Fruit fly (Drosophila melanogaster): ENCODE results near the gene CG6996.

CG6996 gene

dm6 chr3L:20185886-20186285 is 21.4 kb upstream of the CG6996 start:
- TF ChIP-seq tj (GFP tag; optimal IDR thresholded peaks at IDR 0.05) = no peak
- TF ChIP-seq kay (GFP tag; ENCODE audit: borderline replicate concordance) = peak; percentile 97
- peak; percentile 98 for TF ChIP-seq cic (GFP tag; optimal IDR thresholded peaks at IDR 0.05)

DNA sequence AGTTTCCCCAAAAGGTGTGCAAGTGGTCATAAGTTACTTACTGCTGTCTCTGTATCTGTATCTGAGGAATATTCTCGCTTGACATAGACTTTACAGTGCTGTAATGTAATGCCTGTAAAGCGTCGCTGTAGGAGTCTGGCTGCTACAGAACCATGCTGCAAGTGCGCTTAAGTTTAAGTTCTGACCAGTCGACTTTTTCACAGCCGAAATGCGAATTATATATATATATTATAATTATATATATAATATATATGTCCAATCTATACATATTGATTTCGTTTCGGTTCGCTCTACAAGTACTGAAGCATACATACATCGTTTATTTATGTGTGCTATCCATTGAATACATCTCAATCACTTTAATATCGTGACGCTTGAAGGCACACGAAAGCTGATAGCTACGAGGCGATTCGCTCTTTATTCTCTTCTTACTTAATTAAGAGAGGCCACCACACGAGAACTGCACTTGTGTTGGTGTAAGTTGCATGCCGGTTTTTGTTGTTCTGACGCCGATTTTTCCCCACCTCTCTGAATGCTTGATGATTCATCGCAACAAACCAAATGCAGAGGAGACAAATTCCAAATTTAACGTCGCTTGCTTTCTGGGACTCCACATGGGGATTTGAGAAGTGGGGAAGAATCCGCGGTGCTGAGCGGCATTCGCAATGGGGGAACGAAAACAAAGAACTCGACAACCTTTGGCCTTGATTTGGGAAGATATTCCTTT is 20.9 kb upstream of the CG6996 start:
- TF ChIP-seq CG5204 (GFP tag; optimal IDR thresholded peaks at IDR 0.05) = no peak
- no peak for TF ChIP-seq toe (GFP tag; optimal IDR thresholded peaks at IDR 0.05)
- peak; percentile 28 for TF ChIP-seq Crg-1 (GFP tag; optimal IDR thresholded peaks at IDR 0.05)
- no peak for TF ChIP-seq CG33017 (tag; optimal IDR thresholded peaks at IDR 0.05)
- TF ChIP-seq ovo (GFP tag; optimal IDR thresholded peaks at IDR 0.05) = peak; percentile 0
- TF ChIP-seq Mnt (GFP tag; optimal IDR thresholded peaks at IDR 0.05) = no peak
- TF ChIP-seq pad (GFP tag; optimal IDR thresholded peaks at IDR 0.05) = peak; percentile 16
- TF ChIP-seq cic (GFP tag; optimal IDR thresholded peaks at IDR 0.05) = peak; percentile 96
- TF ChIP-seq CG7045 (GFP tag; optimal IDR thresholded peaks at IDR 0.05) = no peak
- no peak for TF ChIP-seq bab1 (GFP tag; optimal IDR thresholded peaks at IDR 0.05)
- no peak for TF ChIP-seq cnc (optimal IDR thresholded peaks at IDR 0.05)
- no peak for TF ChIP-seq CG7101 (tag; optimal IDR thresholded peaks at IDR 0.05)
- no peak for TF ChIP-seq Clk (GFP tag; optimal IDR thresholded peaks at IDR 0.05)
- TF ChIP-seq tj (GFP tag; optimal IDR thresholded peaks at IDR 0.05) = peak; percentile 53
- no peak for TF ChIP-seq kay (GFP tag; ENCODE audit: borderline replicate concordance)

DNA sequence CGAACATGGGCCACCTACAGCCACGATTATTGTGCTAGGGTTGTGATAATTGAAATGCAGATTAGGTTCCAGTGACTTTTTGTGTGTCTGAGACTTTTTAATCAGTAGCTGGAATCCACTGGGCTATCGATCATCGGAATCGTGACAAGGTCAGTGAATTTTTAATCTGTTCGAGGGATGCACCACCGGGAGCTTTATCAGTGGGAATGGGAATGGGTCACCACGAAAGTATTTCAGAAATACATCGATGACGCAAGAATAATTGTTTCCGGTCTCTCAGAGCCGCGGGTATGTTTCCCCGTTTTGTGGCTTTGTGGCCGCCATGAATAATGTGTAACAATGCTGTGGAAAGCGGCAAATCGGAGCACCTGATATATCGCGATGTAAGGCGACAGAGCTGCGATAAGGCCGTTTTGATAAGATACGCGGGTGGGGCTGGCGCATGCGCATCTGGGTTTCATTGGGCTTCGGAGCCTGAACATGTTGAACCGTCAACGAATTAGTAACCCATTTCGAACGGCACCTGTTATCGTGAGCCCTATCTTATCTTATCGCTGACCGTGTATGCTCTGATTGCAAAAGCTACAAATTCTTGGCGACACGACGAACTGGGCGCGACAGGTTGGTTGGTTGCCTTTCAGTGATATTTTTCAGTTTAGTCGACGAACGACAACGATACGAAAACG is 19.3 kb upstream of the CG6996 start, which contains the start of gene Ssk:
Ssk (plus strand) TSS at position 638 of the 686 bp plus-strand sequence.
- TF ChIP-seq ovo (GFP tag; optimal IDR thresholded peaks at IDR 0.05) (peak; percentile 66), CG33017 (tag; optimal IDR thresholded peaks at IDR 0.05) (peak; percentile 37), cic (GFP tag; optimal IDR thresholded peaks at IDR 0.05) (peak; percentile 91), bab1 (GFP tag; optimal IDR thresholded peaks at IDR 0.05) (no peak), CG12768 (GFP tag; optimal IDR thresholded peaks at IDR 0.05) (peak; percentile 32), toe (GFP tag; optimal IDR thresholded peaks at IDR 0.05) (peak; percentile 60), Crg-1 (GFP tag; optimal IDR thresholded peaks at IDR 0.05) (no peak), pad (GFP tag; optimal IDR thresholded peaks at IDR 0.05) (no peak), Hr96 (GFP tag; optimal IDR thresholded peaks at IDR 0.05) (peak; percentile 33), CG5204 (GFP tag; optimal IDR thresholded peaks at IDR 0.05) (no peak), tj (GFP tag; optimal IDR thresholded peaks at IDR 0.05) (peak; percentile 37), kay (GFP tag; ENCODE audit: borderline replicate concordance) (peak; percentile 97), CG14711 (tag; optimal IDR thresholded peaks at IDR 0.05) (no peak), CG11617 (GFP tag; optimal IDR thresholded peaks at IDR 0.05) (peak; percentile 29)

DNA sequence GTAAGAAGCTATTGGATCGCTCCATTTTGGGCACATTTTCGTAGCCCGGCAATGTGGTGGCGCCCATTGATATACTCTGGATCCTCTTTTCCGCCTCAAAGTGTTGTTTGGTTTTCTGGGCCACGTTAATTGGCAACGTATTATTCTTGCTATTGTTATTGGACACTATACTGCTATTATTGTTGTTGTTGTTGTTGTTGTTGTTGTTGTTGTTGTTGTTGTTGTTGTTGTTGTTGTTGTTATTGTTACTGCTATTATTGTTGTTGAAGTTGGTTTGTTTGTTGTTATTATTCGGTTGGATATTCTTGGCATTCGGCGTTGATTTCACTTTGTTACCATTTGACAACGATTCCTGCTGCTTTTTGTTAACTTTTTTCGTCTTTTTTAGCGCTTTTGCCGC is 15.5 kb upstream of the CG6996 start:
- TF ChIP-seq kay (GFP tag; ENCODE audit: borderline replicate concordance) (peak; percentile 40), pad (GFP tag; optimal IDR thresholded peaks at IDR 0.05) (no peak)

DNA sequence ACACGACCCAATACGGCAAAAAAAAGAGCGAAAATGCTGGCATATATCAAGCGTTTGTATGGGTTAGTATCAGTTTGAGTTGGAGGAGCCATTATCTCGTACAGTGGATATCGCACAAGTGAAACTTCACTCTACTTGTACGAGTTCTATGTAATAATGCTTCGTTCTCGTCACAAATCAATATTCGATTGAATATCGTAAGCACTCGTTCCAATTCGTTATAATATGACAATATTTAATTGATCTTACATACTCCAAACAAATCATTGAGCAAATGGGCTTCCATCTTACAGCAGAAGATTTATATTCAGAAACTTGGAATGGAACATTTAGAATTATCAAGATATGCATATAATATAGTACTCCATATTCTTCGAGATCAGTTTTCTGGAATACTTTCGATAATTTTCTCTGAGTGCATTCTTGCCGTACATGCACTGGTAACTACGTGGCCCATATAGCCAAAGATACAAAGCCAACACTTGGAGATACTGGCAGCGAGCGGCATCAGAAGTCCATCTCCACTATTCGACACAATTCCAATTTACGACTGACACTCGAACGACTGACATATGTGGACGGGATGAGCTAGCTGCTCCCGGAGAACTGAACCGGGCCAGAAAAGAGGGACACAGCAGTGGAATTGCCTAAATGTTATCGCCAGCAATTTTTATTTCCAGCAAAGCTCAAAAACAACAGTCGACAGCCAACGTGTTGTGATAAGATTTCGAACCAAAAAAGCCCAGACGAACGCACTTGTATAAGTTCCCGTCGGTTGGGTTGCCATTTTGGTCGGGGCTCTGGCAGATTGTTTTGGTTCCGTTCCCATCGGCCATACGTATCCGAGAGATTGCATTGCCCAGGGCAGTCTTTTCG is 14.2 kb upstream of the CG6996 start:
- TF ChIP-seq CG11617 (GFP tag; optimal IDR thresholded peaks at IDR 0.05) = peak; percentile 18
- TF ChIP-seq cic (GFP tag; optimal IDR thresholded peaks at IDR 0.05) = peak; percentile 5
- peak; percentile 1 for TF ChIP-seq CG7101 (tag; optimal IDR thresholded peaks at IDR 0.05)
- TF ChIP-seq CG5204 (GFP tag; optimal IDR thresholded peaks at IDR 0.05) = peak; percentile 55
- no peak for TF ChIP-seq Clk (GFP tag; optimal IDR thresholded peaks at IDR 0.05)
- no peak for TF ChIP-seq CG7045 (GFP tag; optimal IDR thresholded peaks at IDR 0.05)

DNA sequence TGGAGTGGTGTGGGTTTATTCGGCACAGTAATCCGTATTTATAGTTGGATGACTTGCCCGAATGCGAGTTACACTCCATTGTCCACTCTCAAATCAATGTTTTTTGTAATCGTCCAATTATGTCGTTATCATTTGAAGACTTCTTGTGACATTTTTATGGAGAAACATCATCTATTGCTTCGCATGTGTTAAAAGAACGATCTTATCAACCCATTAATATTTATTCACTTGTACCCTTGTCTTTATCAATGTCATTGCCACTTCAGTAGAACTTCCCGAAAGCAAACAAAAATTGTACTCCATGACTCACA is 13.6 kb upstream of the CG6996 start:
- TF ChIP-seq kay (GFP tag; ENCODE audit: borderline replicate concordance) = peak; percentile 29
- no peak for TF ChIP-seq CG5204 (GFP tag; optimal IDR thresholded peaks at IDR 0.05)
- no peak for TF ChIP-seq pad (GFP tag; optimal IDR thresholded peaks at IDR 0.05)

DNA sequence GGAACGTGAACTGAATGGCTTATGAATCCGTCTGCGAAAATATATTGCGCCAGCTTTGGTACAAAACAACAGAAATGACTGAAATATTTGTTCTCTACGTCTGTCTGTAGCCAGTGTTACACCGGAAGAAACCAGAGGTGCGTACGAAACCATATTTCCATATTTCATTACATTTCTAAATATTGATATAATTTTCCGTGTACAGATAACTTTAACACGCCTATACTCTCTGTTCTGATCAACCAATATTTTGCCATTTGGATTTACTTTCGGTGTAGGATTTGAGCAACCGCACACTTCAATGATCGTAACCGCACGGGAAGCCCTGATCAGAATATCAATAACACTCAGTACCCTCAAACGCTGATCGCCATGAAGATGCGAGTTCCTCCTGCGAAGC is 12.6 kb upstream of the CG6996 start:
- TF ChIP-seq CG7045 (GFP tag; optimal IDR thresholded peaks at IDR 0.05) (no peak), CG7101 (tag; optimal IDR thresholded peaks at IDR 0.05) (no peak), toe (GFP tag; optimal IDR thresholded peaks at IDR 0.05) (peak; percentile 0), Crg-1 (GFP tag; optimal IDR thresholded peaks at IDR 0.05) (no peak), cic (GFP tag; optimal IDR thresholded peaks at IDR 0.05) (no peak), pad (GFP tag; optimal IDR thresholded peaks at IDR 0.05) (no peak), CG33017 (tag; optimal IDR thresholded peaks at IDR 0.05) (no peak), CG11617 (GFP tag; optimal IDR thresholded peaks at IDR 0.05) (no peak), CG5204 (GFP tag; optimal IDR thresholded peaks at IDR 0.05) (peak; percentile 26), CG14711 (tag; optimal IDR thresholded peaks at IDR 0.05) (no peak)
